Worm (Caenorhabditis elegans) whole organism, mixed stage, embryonic: Measurements from ENCODE around the gene rps-3.
A peak's percentile ranks its signal among the peaks of the same experiment; 100 is the strongest.

Experiments
- bed-3 ChIP-seq: fragments of 200-800 bp; sonication (Bioruptor generic); optimal IDR thresholded peaks from 3 replicates; lab custom pipeline; 2018; ENCODE audit warnings: mild to moderate bottlenecking, missing genetic modification characterization, moderate library complexity, missing compliant biosample characterization
- cnd-1 ChIP-seq: fragments of 200-800 bp; sonication (Bioruptor generic); optimal IDR thresholded peaks from 2 replicates; lab custom pipeline; 2018; ENCODE audit warnings: mild to moderate bottlenecking, missing genetic modification characterization, missing compliant biosample characterization
- elt-3 ChIP-seq: fragments of 150-350 bp; optimal IDR thresholded peaks from 2 replicates; lab custom pipeline; 2014; ENCODE audit warnings: missing biosample characterization, missing genetic modification characterization
- mab-5 ChIP-seq: fragments of 150-350 bp; optimal IDR thresholded peaks from 2 replicates; lab custom pipeline; 2014; ENCODE audit warnings: missing biosample characterization, missing genetic modification characterization
- nhr-28 ChIP-seq: fragments of 150-350 bp; optimal IDR thresholded peaks from 2 replicates; lab custom pipeline; 2014; ENCODE audit warnings: missing biosample characterization, missing genetic modification characterization
- pha-4 ChIP-seq: fragments of 150-350 bp; optimal IDR thresholded peaks from 2 replicates; lab custom pipeline; 2018; ENCODE audit warnings: missing biosample characterization, missing genetic modification reagents, missing genetic modification characterization
- snpc-4 ChIP-seq: fragments of 150-350 bp; optimal IDR thresholded peaks from 2 replicates; lab custom pipeline; 2014; ENCODE audit warnings: missing biosample characterization, missing genetic modification characterization
- tbx-8 ChIP-seq: fragments of 200-800 bp; sonication (Bioruptor generic); optimal IDR thresholded peaks from 2 replicates; lab custom pipeline; 2018; ENCODE audit warnings: mild to moderate bottlenecking, missing genetic modification characterization, moderate library complexity, missing compliant biosample characterization
- unc-62 ChIP-seq: fragments of 150-350 bp; optimal IDR thresholded peaks from 2 replicates; lab custom pipeline; 2014; ENCODE audit warnings: missing biosample characterization, missing genetic modification reagents, missing genetic modification characterization

ce11 chrIII:6231880-6232279 is 25.3 kb downstream of the rps-3 start:
- TF ChIP-seq tbx-8 (GFP tag; lab: Kevin White, UChicago) (no peak), elt-3 (tag; lab: Kevin White, UChicago) (peak; percentile 60), snpc-4 (tag; lab: Kevin White, UChicago) (no peak), unc-62 (GFP tag; lab: Kevin White, UChicago) (no peak), nhr-28 (tag; lab: Kevin White, UChicago) (no peak), mab-5 (tag; lab: Kevin White, UChicago) (no peak), cnd-1 (tag; lab: Kevin White, UChicago) (no peak), bed-3 (GFP tag; lab: Kevin White, UChicago) (no peak), pha-4 (tag; lab: Kevin White, UChicago) (no peak)
